Fruit fly (Drosophila melanogaster): ENCODE measurements around the gene spoon.

The spoon gene

DNA sequence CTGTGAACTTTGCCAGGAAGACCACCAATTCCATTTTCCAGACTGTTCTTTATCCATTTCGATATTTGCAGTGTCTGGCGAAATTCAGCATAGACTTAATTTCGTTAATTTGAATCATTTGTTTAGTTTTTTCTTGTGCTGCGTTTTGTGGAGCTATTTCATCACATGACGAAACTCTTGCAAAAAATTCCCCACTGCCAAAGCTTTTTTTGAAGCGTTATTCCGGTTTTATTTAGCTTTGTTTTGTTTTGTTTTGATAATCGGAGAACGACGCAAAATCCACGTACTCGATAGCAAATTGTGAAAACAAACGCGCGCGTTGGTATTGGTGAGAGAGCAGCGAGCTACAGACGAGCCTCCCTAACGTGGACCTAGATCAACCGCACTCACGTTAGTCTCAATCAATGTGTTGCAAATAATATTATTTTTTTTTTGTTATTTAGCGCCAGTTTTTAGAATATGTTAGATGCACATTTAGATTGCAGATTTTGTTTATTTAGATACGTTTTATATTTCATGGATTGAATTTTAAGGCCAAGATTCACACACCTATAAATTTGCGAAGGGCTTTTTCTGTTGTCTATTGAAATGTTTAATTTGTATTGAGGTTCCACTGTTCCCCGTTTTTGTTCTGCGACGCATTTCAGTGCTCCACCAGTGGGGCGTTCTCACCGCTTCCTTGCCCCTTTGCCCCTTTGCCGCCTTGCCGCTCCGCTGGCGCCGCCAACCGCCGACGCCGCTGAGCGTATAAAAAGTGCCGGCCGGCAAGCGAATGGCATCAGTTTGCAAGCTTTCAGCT is 9.3 kb upstream of the spoon start (continued):
- no peak for TF ChIP-seq CG42726 (GFP tag; IDR thresholded peaks at IDR 0.05; ENCODE audit: partially characterized antibody)
- peak; percentile 65; the same call in 1 of the 3 replicates for TF ChIP-seq H15 (GFP tag; IDR thresholded peaks at IDR 0.05)
- 0 out of 2 replicates have a peak, but pooled peaks have one; percentile 36 for TF ChIP-seq dimm (GFP tag; IDR thresholded peaks at IDR 0.05)
- TF ChIP-seq bab2 (GFP tag; optimal IDR thresholded peaks at IDR 0.05) = peak; percentile 76
- no peak for TF ChIP-seq Doc2 (GFP tag; IDR thresholded peaks at IDR 0.05)
- peak; percentile 44 for TF ChIP-seq Camta (GFP tag; optimal IDR thresholded peaks at IDR 0.05)
- no peak for TF ChIP-seq zen (tag; optimal IDR thresholded peaks at IDR 0.05)
- TF ChIP-seq CG2875 (GFP tag; optimal IDR thresholded peaks at IDR 0.05) = peak; percentile 32
- TF ChIP-seq Nf-YC (tag; optimal IDR thresholded peaks at IDR 0.05) = peak; percentile 75
- no peak for TF ChIP-seq bigmax (GFP tag; optimal IDR thresholded peaks at IDR 0.05)
- no peak for TF ChIP-seq stwl (tag; optimal IDR thresholded peaks at IDR 0.05)
- 0 out of 4 replicates have a peak, but pooled peaks have one; percentile 48 for TF ChIP-seq chinmo (GFP tag; IDR thresholded peaks at IDR 0.05; ENCODE audit: partially characterized antibody)
- peak; percentile 90 for TF ChIP-seq CG9215 (GFP tag; IDR thresholded peaks at IDR 0.05)
- peak; percentile 89 for TF ChIP-seq CG12659 (GFP tag; optimal IDR thresholded peaks at IDR 0.05)
- peak; percentile 88 for TF ChIP-seq Dbx (GFP tag; IDR thresholded peaks at IDR 0.05)
- TF ChIP-seq CG11560 (tag; IDR thresholded peaks at IDR 0.05) = peak; percentile 73; the same call in 2 of the 3 replicates
- peak; percentile 56 for TF ChIP-seq CG10462 (GFP tag; optimal IDR thresholded peaks at IDR 0.05)
- peak; percentile 90 for TF ChIP-seq CG34376 (GFP tag; optimal IDR thresholded peaks at IDR 0.05)
- TF ChIP-seq Dfd (GFP tag; optimal IDR thresholded peaks at IDR 0.05) = no peak
- TF ChIP-seq B-H1 (GFP tag; IDR thresholded peaks at IDR 0.05) = peak; percentile 73
- TF ChIP-seq HmgD (GFP tag; optimal IDR thresholded peaks at IDR 0.05) = no peak
- TF ChIP-seq HLH54F (GFP tag; optimal IDR thresholded peaks at IDR 0.05) = peak; percentile 84
- TF ChIP-seq CG12071 (GFP tag; optimal IDR thresholded peaks at IDR 0.05) = peak; percentile 46
- TF ChIP-seq pfk (GFP tag; optimal IDR thresholded peaks at IDR 0.05) = no peak
- TF ChIP-seq ara (GFP tag; IDR thresholded peaks at IDR 0.05) = no peak; the same call in 1 of the 2 replicates
- TF ChIP-seq Bteb2 (GFP tag; optimal IDR thresholded peaks at IDR 0.05) = peak; percentile 68
- no peak for TF ChIP-seq lov (optimal IDR thresholded peaks at IDR 0.05)
- no peak; the same call in 2 of the 3 replicates for TF ChIP-seq lov (GFP tag; IDR thresholded peaks at IDR 0.05)
- TF ChIP-seq salm (tag; optimal IDR thresholded peaks at IDR 0.05) = peak; percentile 32
- peak; percentile 0 for TF ChIP-seq CG14710 (tag; optimal IDR thresholded peaks at IDR 0.05)
- peak; percentile 65 for TF ChIP-seq CG8944 (GFP tag; optimal IDR thresholded peaks at IDR 0.05)
- peak; percentile 64 for TF ChIP-seq CrebB (tag; optimal IDR thresholded peaks at IDR 0.05)
- no peak for TF ChIP-seq sr (GFP tag; IDR thresholded peaks at IDR 0.05)
- TF ChIP-seq maf-S (GFP tag; optimal IDR thresholded peaks at IDR 0.05) = peak; percentile 76
- TF ChIP-seq CG3847 (GFP tag; IDR thresholded peaks at IDR 0.05) = peak; percentile 90
- peak; percentile 72 for TF ChIP-seq Usf (GFP tag; optimal IDR thresholded peaks at IDR 0.05)
- no peak; the same call in 1 of the 2 replicates for TF ChIP-seq Lim3 (GFP tag; IDR thresholded peaks at IDR 0.05)
- TF ChIP-seq al (GFP tag; IDR thresholded peaks at IDR 0.05) = peak; percentile 84
- peak; percentile 68 for TF ChIP-seq az2 (GFP tag; optimal IDR thresholded peaks at IDR 0.05)
- TF ChIP-seq ERR (GFP tag; optimal IDR thresholded peaks at IDR 0.05) = peak; percentile 43
- peak; percentile 79 for TF ChIP-seq esg (GFP tag; conservative IDR thresholded peaks at IDR 0.05)
- peak; percentile 29; the same call in 1 of the 2 replicates for TF ChIP-seq CG10321 (GFP tag; IDR thresholded peaks at IDR 0.05)
- TF ChIP-seq Abd-B (GFP tag; optimal IDR thresholded peaks at IDR 0.05) = peak; percentile 72
- peak; percentile 66 for TF ChIP-seq ttk (GFP tag; IDR thresholded peaks at IDR 0.05)
- TF ChIP-seq CG16779 (GFP tag; IDR thresholded peaks at IDR 0.05) = no peak; the same call in 1 of the 2 replicates
- peak; percentile 53 for TF ChIP-seq Antp (GFP tag; optimal IDR thresholded peaks at IDR 0.05)
- no peak for TF ChIP-seq MTF-1 (GFP tag; optimal IDR thresholded peaks at IDR 0.05; ENCODE audit: borderline replicate concordance)
- peak; percentile 66 for TF ChIP-seq CG12942 (GFP tag; optimal IDR thresholded peaks at IDR 0.05)
- peak; percentile 64; the same call in 2 of the 3 replicates for TF ChIP-seq ci (GFP tag; IDR thresholded peaks at IDR 0.05)
- TF ChIP-seq HLH3B (GFP tag; IDR thresholded peaks at IDR 0.05) = peak; percentile 79
